Fruit fly (Drosophila melanogaster): Measurements from ENCODE around the gene Acbp5.

The Acbp5 gene

dm6 chr3L:8823730-8824374, 35.5 kb upstream of the Acbp5 start (continued):
- TF ChIP-seq CG12236 (GFP tag; optimal IDR thresholded peaks at IDR 0.05) (no peak), HLH4C (GFP tag; IDR thresholded peaks at IDR 0.05; ENCODE audit: partially characterized antibody) (no peak), lab (GFP tag; optimal IDR thresholded peaks at IDR 0.05) (peak; percentile 55), nom (GFP tag; optimal IDR thresholded peaks at IDR 0.05) (peak; percentile 39), lov (optimal IDR thresholded peaks at IDR 0.05) (no peak), lov (GFP tag; IDR thresholded peaks at IDR 0.05) (no peak), unc-4 (GFP tag; IDR thresholded peaks at IDR 0.05; ENCODE audit: partially characterized antibody) (no peak), CG32532 (GFP tag; IDR thresholded peaks at IDR 0.05) (peak; percentile 44; the same call in 1 of the 2 replicates), NC2β (GFP tag; optimal IDR thresholded peaks at IDR 0.05) (peak; percentile 13), Hsf (GFP tag; optimal IDR thresholded peaks at IDR 0.05) (peak; percentile 41), CG3847 (GFP tag; IDR thresholded peaks at IDR 0.05) (peak; percentile 35; the same call in 1 of the 2 replicates), CG18764 (GFP tag; optimal IDR thresholded peaks at IDR 0.05) (no peak), Hr39 (optimal IDR thresholded peaks at IDR 0.05) (no peak), CG17568 (GFP tag; optimal IDR thresholded peaks at IDR 0.05) (no peak), crol (GFP tag; IDR thresholded peaks at IDR 0.05) (peak; percentile 82), Rfx (GFP tag; IDR thresholded peaks at IDR 0.05) (peak; percentile 14; the same call in 1 of the 2 replicates), Hr78 (GFP tag; optimal IDR thresholded peaks at IDR 0.05) (no peak), CG9215 (GFP tag; IDR thresholded peaks at IDR 0.05) (0 out of 2 replicates have a peak, but pooled peaks have one; percentile 31), Blimp-1 (GFP tag; optimal IDR thresholded peaks at IDR 0.05) (peak; percentile 60), CG1792 (GFP tag; optimal IDR thresholded peaks at IDR 0.05) (peak; percentile 30), Asciz (GFP tag; optimal IDR thresholded peaks at IDR 0.05) (peak; percentile 8), ERR (GFP tag; optimal IDR thresholded peaks at IDR 0.05) (peak; percentile 9), CG8765 (GFP tag; IDR thresholded peaks at IDR 0.05) (peak; percentile 24; the same call in 1 of the 2 replicates), so (GFP tag; IDR thresholded peaks at IDR 0.05) (peak; percentile 23; the same call in 1 of the 3 replicates), D19A (tag; optimal IDR thresholded peaks at IDR 0.05) (no peak), CG12391 (tag; optimal IDR thresholded peaks at IDR 0.05) (peak; percentile 57), Oli (tag; optimal IDR thresholded peaks at IDR 0.05) (peak; percentile 64), CG1024 (GFP tag; IDR thresholded peaks at IDR 0.05) (0 out of 2 replicates have a peak, but pooled peaks have one; percentile 18), pzg (GFP tag; optimal IDR thresholded peaks at IDR 0.05) (no peak), CG18476 (GFP tag; optimal IDR thresholded peaks at IDR 0.05) (peak; percentile 0), z (GFP tag; IDR thresholded peaks at IDR 0.05) (peak; percentile 43; the same call in 1 of the 3 replicates), sim (GFP tag; IDR thresholded peaks at IDR 0.05) (peak; percentile 47; the same call in 1 of the 2 replicates), lmd (GFP tag; IDR thresholded peaks at IDR 0.05) (peak; percentile 26; the same call in 1 of the 2 replicates), ara (GFP tag; IDR thresholded peaks at IDR 0.05) (peak; percentile 50), ssp (GFP tag; IDR thresholded peaks at IDR 0.05) (peak; percentile 26; the same call in 1 of the 2 replicates), Oaz (GFP tag; IDR thresholded peaks at IDR 0.05) (0 out of 2 replicates have a peak, but pooled peaks have one; percentile 27), B-H1 (GFP tag; IDR thresholded peaks at IDR 0.05) (no peak; the same call in 1 of the 3 replicates), CG4707 (GFP tag; optimal IDR thresholded peaks at IDR 0.05) (peak; percentile 8), gcm2 (GFP tag; optimal IDR thresholded peaks at IDR 0.05) (no peak), Fer3 (tag; optimal IDR thresholded peaks at IDR 0.05) (peak; percentile 3), Mes4 (GFP tag; optimal IDR thresholded peaks at IDR 0.05) (no peak), h (optimal IDR thresholded peaks at IDR 0.05) (no peak), Bdp1 (GFP tag; optimal IDR thresholded peaks at IDR 0.05) (no peak), peb (GFP tag; IDR thresholded peaks at IDR 0.05) (peak; percentile 24; the same call in 1 of the 2 replicates), CG6683 (GFP tag; optimal IDR thresholded peaks at IDR 0.05) (no peak), tap (tag; optimal IDR thresholded peaks at IDR 0.05) (peak; percentile 3), sd (tag; optimal IDR thresholded peaks at IDR 0.05) (no peak), CG7839 (tag; optimal IDR thresholded peaks at IDR 0.05) (peak; percentile 31), NfI (GFP tag; optimal IDR thresholded peaks at IDR 0.05) (peak; percentile 38), CG9437 (GFP tag; optimal IDR thresholded peaks at IDR 0.05) (peak; percentile 17)

Data from whole organism, embryonic.